Worm (Caenorhabditis elegans) whole organism, L4 larva: ENCODE data around the gene rab-19.

Experiments used
- D1046.2 ChIP-seq: fragments of 200-800 bp; sonication (Bioruptor generic); IDR thresholded peaks from 2 replicates; pipeline ENCODE4 v1.3.6; 2022; ENCODE audit warnings: missing genetic modification characterization, missing compliant biosample characterization
- F10B5.3 ChIP-seq: sonication (generic microtip); optimal IDR thresholded peaks from 2 replicates; lab custom pipeline; 2016; ENCODE audit warnings: mild to moderate bottlenecking, missing genetic modification characterization, missing compliant biosample characterization
- F49E8.2 ChIP-seq: sonication (generic microtip); optimal IDR thresholded peaks from 2 replicates; lab custom pipeline; 2016; ENCODE audit warnings: missing compliant biosample characterization, mild to moderate bottlenecking, missing genetic modification characterization, borderline replicate concordance
- Y105C5A.15 ChIP-seq: fragments of 200-800 bp; sonication (Bioruptor generic); IDR thresholded peaks from 2 replicates; pipeline ENCODE4 v1.3.6; 2022; ENCODE audit warnings: missing genetic modification characterization, missing compliant biosample characterization
- Y48G9A.11 ChIP-seq: fragments of 200-800 bp; sonication (Bioruptor generic); IDR thresholded peaks from 2 replicates; pipeline ENCODE4 v1.3.6; 2022; ENCODE audit warnings: missing genetic modification reagents, missing genetic modification characterization, missing compliant biosample characterization
- Y5F2A.4 ChIP-seq: fragments of 200-800 bp; sonication (Bioruptor generic); optimal IDR thresholded peaks from 2 replicates; lab custom pipeline; 2018; ENCODE audit warnings: mild to moderate bottlenecking, missing genetic modification characterization, missing compliant biosample characterization
- aha-1 ChIP-seq: fragments of 150-350 bp; peaks from one replicate; lab custom pipeline; 2014; ENCODE audit warnings: missing biosample characterization, missing genetic modification characterization
- attf-4 ChIP-seq: sonication (generic microtip); optimal IDR thresholded peaks from 3 replicates; lab custom pipeline; 2017; ENCODE audit warnings: missing biosample characterization, missing genetic modification characterization
- ceh-20 ChIP-seq: fragments of 200-800 bp; sonication (Bioruptor generic); IDR thresholded peaks from 2 replicates; pipeline ENCODE4 v1.3.6; 2022; ENCODE audit warnings: missing genetic modification reagents, missing genetic modification characterization, missing compliant biosample characterization
- ceh-28 ChIP-seq: fragments of 150-350 bp; optimal IDR thresholded peaks from 2 replicates; lab custom pipeline; 2014; ENCODE audit warnings: missing biosample characterization, missing genetic modification reagents, missing genetic modification characterization
- ceh-32 ChIP-seq: sonication (generic microtip); optimal IDR thresholded peaks from 2 replicates; lab custom pipeline; 2016; ENCODE audit warnings: mild to moderate bottlenecking, missing genetic modification characterization, missing compliant biosample characterization; ENCODE audit not compliant: poor library complexity
- ceh-44 ChIP-seq: fragments of 200-800 bp; sonication (Bioruptor generic); IDR thresholded peaks from 2 replicates; pipeline ENCODE4 v1.3.6; 2022; ENCODE audit warnings: missing genetic modification reagents, missing genetic modification characterization, missing compliant biosample characterization
- ces-1 ChIP-seq: fragments of 150-350 bp; sonication (generic microtip); optimal IDR thresholded peaks from 4 replicates; lab custom pipeline; 2014; ENCODE audit warnings: missing biosample characterization, missing genetic modification reagents, missing genetic modification characterization
- cey-2 ChIP-seq: sonication (generic microtip); optimal IDR thresholded peaks from 3 replicates; lab custom pipeline; 2017; ENCODE audit warnings: missing genetic modification characterization, mild to moderate bottlenecking, missing compliant biosample characterization, antibody characterized with exemption, borderline replicate concordance; ENCODE audit not compliant: insufficient read depth
- ctbp-1 ChIP-seq: fragments of 200-800 bp; sonication (Bioruptor generic); IDR thresholded peaks from 2 replicates; pipeline ENCODE4 v1.3.6; 2022; ENCODE audit warnings: missing genetic modification reagents, missing genetic modification characterization, missing compliant biosample characterization
- daf-12 ChIP-seq: fragments of 150-350 bp; optimal IDR thresholded peaks from 2 replicates; lab custom pipeline; 2014; ENCODE audit warnings: missing biosample characterization, missing genetic modification reagents, missing genetic modification characterization
- daf-16 ChIP-seq, 3 experiments: sonication (generic microtip); optimal IDR thresholded peaks; 2 replicates each; lab custom pipeline; 2016 to 2017; ENCODE audit warnings: missing genetic modification characterization in 3 of 3, missing genetic modification reagents in 3 of 3, mild to moderate bottlenecking in 2 of 3, missing compliant biosample characterization in 2 of 3, missing biosample characterization in 1 of 3, moderate library complexity in 1 of 3
- daf-19 ChIP-seq: fragments of 200-800 bp; sonication (Bioruptor generic); conservative IDR thresholded peaks from 2 replicates; pipeline ENCODE4 v1.3.6; 2022; ENCODE audit warnings: missing genetic modification characterization, missing compliant biosample characterization
- dmd-6 ChIP-seq: fragments of 200-800 bp; sonication (Bioruptor generic); IDR thresholded peaks from 2 replicates; pipeline ENCODE4 v1.3.6; 2022; ENCODE audit warnings: missing genetic modification reagents, missing genetic modification characterization, missing compliant biosample characterization
- dmd-8 ChIP-seq: fragments of 200-800 bp; sonication (Bioruptor generic); IDR thresholded peaks from 2 replicates; pipeline ENCODE4 v1.3.6; 2022; ENCODE audit warnings: missing genetic modification characterization, missing compliant biosample characterization
- egl-27 ChIP-seq: sonication (generic microtip); optimal IDR thresholded peaks from 3 replicates; lab custom pipeline; 2017; ENCODE audit warnings: missing biosample characterization, missing genetic modification reagents, missing genetic modification characterization
- hlh-30 ChIP-seq: sonication (generic microtip); optimal IDR thresholded peaks from 2 replicates; lab custom pipeline; 2017; ENCODE audit warnings: antibody characterized with exemption, mild to moderate bottlenecking, missing genetic modification characterization, missing compliant biosample characterization; ENCODE audit not compliant: insufficient read depth
- hmg-1.1 ChIP-seq: fragments of 200-800 bp; sonication (Bioruptor generic); IDR thresholded peaks from 2 replicates; pipeline ENCODE4 v1.3.6; 2022; ENCODE audit warnings: missing genetic modification reagents, missing genetic modification characterization, missing compliant biosample characterization
- jun-1 ChIP-seq: fragments of 150-350 bp; optimal IDR thresholded peaks from 2 replicates; lab custom pipeline; 2014; ENCODE audit warnings: missing biosample characterization, missing genetic modification reagents, missing genetic modification characterization
- lin-29 ChIP-seq: fragments of 200-800 bp; sonication (Bioruptor generic); IDR thresholded peaks from 2 replicates; pipeline ENCODE4 v1.3.6; 2022; ENCODE audit warnings: missing genetic modification reagents, missing genetic modification characterization, missing compliant biosample characterization
- lin-38 ChIP-seq: fragments of 200-800 bp; sonication (Bioruptor generic); IDR thresholded peaks from 2 replicates; pipeline ENCODE4 v1.3.6; 2022; ENCODE audit warnings: missing genetic modification reagents, missing genetic modification characterization, missing compliant biosample characterization
- lin-39 ChIP-seq: fragments of 150-350 bp; optimal IDR thresholded peaks from 2 replicates; lab custom pipeline; 2014; ENCODE audit warnings: missing biosample characterization, missing genetic modification reagents, missing genetic modification characterization
- lir-3 ChIP-seq: sonication (generic microtip); optimal IDR thresholded peaks from 2 replicates; lab custom pipeline; 2016; ENCODE audit warnings: mild to moderate bottlenecking, missing genetic modification characterization, missing compliant biosample characterization
- mes-2 ChIP-seq: sonication (generic microtip); optimal IDR thresholded peaks from 2 replicates; lab custom pipeline; 2016; ENCODE audit warnings: missing genotype, mild to moderate bottlenecking, missing genetic modification characterization, missing compliant biosample characterization; ENCODE audit not compliant: poor library complexity, severe bottlenecking
- mxl-3 ChIP-seq: fragments of 200-800 bp; sonication (Bioruptor generic); optimal IDR thresholded peaks from 2 replicates; lab custom pipeline; 2018; ENCODE audit warnings: mild to moderate bottlenecking, missing genetic modification characterization, missing compliant biosample characterization
- nhr-10 ChIP-seq: fragments of 150-350 bp; optimal IDR thresholded peaks from 2 replicates; lab custom pipeline; 2014; ENCODE audit warnings: missing biosample characterization, missing genetic modification characterization
- nhr-102 ChIP-seq: sonication (generic microtip); optimal IDR thresholded peaks from 2 replicates; lab custom pipeline; 2016; ENCODE audit warnings: mild to moderate bottlenecking, missing genetic modification characterization, moderate library complexity, missing compliant biosample characterization
- nhr-11 ChIP-seq: fragments of 150-350 bp; optimal IDR thresholded peaks from 2 replicates; lab custom pipeline; 2014; ENCODE audit warnings: missing biosample characterization, missing genetic modification characterization
- nhr-25 ChIP-seq: sonication (generic microtip); optimal IDR thresholded peaks from 2 replicates; lab custom pipeline; 2017; ENCODE audit warnings: missing genetic modification characterization, mild to moderate bottlenecking, missing compliant biosample characterization, antibody characterized with exemption, moderate library complexity, borderline replicate concordance; ENCODE audit not compliant: insufficient read depth
- nhr-41 ChIP-seq: fragments of 200-800 bp; sonication (Bioruptor generic); IDR thresholded peaks from 2 replicates; pipeline ENCODE4 v1.3.6; 2022; ENCODE audit warnings: missing genetic modification reagents, missing genetic modification characterization, missing compliant biosample characterization
- nhr-48 ChIP-seq: sonication (generic microtip); optimal IDR thresholded peaks from 2 replicates; lab custom pipeline; 2016; ENCODE audit warnings: mild to moderate bottlenecking, missing genetic modification characterization, missing compliant biosample characterization
- nhr-77 ChIP-seq: fragments of 150-350 bp; optimal IDR thresholded peaks from 2 replicates; lab custom pipeline; 2014; ENCODE audit warnings: missing biosample characterization, missing genetic modification characterization
- snpc-1.2 ChIP-seq: fragments of 200-800 bp; sonication (Bioruptor generic); IDR thresholded peaks from 2 replicates; pipeline ENCODE4 v1.3.6; 2022; ENCODE audit warnings: missing genetic modification reagents, missing genetic modification characterization, missing compliant biosample characterization
- snpc-4 ChIP-seq: fragments of 150-350 bp; optimal IDR thresholded peaks from 2 replicates; lab custom pipeline; 2014; ENCODE audit warnings: missing biosample characterization, missing genetic modification characterization
- tra-1 ChIP-seq: fragments of 200-800 bp; sonication (Bioruptor generic); IDR thresholded peaks from 2 replicates; pipeline ENCODE4 v1.3.6; 2022; ENCODE audit warnings: missing genetic modification reagents, missing genetic modification characterization, missing compliant biosample characterization
- unc-39 ChIP-seq: sonication (generic microtip); optimal IDR thresholded peaks from 2 replicates; lab custom pipeline; 2017; ENCODE audit warnings: missing biosample characterization, missing genetic modification characterization
- vab-7 ChIP-seq: fragments of 200-800 bp; sonication (Bioruptor generic); IDR thresholded peaks from 2 replicates; pipeline ENCODE4 v1.3.6; 2022; ENCODE audit warnings: missing genetic modification reagents, missing genetic modification characterization, missing compliant biosample characterization
- zag-1 ChIP-seq: fragments of 150-350 bp; optimal IDR thresholded peaks from 2 replicates; lab custom pipeline; 2014; ENCODE audit warnings: missing biosample characterization, missing genetic modification characterization
- zfp-3 ChIP-seq: fragments of 200-800 bp; sonication (Bioruptor generic); conservative IDR thresholded peaks from 2 replicates; pipeline ENCODE4 v1.3.6; 2022; ENCODE audit warnings: missing genetic modification reagents, missing genetic modification characterization, missing compliant biosample characterization
- ztf-11 ChIP-seq: fragments of 150-350 bp; optimal IDR thresholded peaks from 2 replicates; lab custom pipeline; 2014; ENCODE audit warnings: missing biosample characterization, missing genetic modification characterization

The rab-19 gene

DNA sequence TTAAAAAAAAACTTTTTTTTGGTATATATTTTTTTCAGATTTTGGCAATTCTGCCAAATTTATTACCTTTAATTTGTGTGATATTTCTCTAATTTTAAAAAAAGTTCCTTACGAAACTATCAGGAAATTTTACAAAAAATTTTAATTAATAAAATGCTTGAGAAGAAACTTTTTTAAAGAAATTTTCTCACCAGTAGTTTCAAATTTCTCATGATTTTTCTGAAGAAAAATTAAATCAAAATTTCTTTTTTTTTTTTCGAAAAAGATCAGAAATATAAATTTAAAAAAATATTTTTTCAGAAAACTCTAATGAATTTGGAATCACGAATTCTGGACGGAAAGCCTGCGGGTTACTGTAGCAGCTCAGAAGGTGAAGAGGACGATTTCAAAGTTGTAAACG, 6.5 kb downstream of the rab-19 start, which contains the start of gene mau-8:
Gene mau-8 (plus strand): TSS at position 301 of the 400 bp plus-strand sequence.
- TF ChIP-seq lin-29 (no peak), snpc-4 (tag; lab: Kevin White, UChicago) (no peak), nhr-102 (tag; lab: Kevin White, UChicago) (no peak), ctbp-1 (GFP tag; lab: Robert Waterston, UW) (no peak), nhr-10 (no peak)

DNA sequence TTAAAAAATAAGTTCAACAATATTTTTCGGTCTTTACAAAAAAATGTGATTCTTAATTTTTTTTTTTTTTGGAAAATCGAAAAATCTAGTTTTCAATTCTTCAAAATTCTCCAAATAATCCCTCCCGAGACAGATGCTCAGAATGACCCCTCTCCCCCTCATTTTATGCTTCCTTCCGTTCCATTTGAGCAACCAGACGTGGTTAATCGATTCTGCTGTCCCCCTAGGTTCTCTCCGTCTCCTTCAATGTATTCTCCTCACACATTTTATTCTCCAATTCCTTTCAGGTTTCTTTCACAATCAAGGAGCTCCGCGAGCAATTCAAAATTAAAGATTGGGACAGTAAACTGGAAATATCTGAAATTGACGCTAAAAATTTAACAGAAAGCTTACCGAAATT, 9.3 kb downstream of the rab-19 start:
- no peak for TF ChIP-seq daf-12 (tag; lab: Kevin White, UChicago)
- TF ChIP-seq D1046.2 (GFP tag; lab: Robert Waterston, UW), result no peak
- no peak for TF ChIP-seq hmg-1.1 (GFP tag; lab: Robert Waterston, UW)
- TF ChIP-seq egl-27, result no peak
- TF ChIP-seq Y5F2A.4 (GFP tag; lab: Kevin White, UChicago), result no peak
- TF ChIP-seq dmd-6 (GFP tag; lab: Robert Waterston, UW), result no peak
- TF ChIP-seq lir-3, result no peak
- TF ChIP-seq mes-2 (tag; lab: Kevin White, UChicago), result no peak
- TF ChIP-seq snpc-1.2, result no peak
- TF ChIP-seq lin-39 (tag; lab: Kevin White, UChicago), result no peak
- TF ChIP-seq dmd-8 (GFP tag; lab: Robert Waterston, UW), result no peak
- TF ChIP-seq Y105C5A.15 (GFP tag; lab: Robert Waterston, UW), result no peak
- TF ChIP-seq ceh-28 (tag; lab: Kevin White, UChicago), result no peak
- TF ChIP-seq aha-1 (tag; lab: Kevin White, UChicago), result no peak
- no peak for TF ChIP-seq daf-19
- no peak for TF ChIP-seq zag-1 (tag; lab: Kevin White, UChicago)
- TF ChIP-seq unc-39 (tag; lab: Kevin White, UChicago), result no peak

DNA sequence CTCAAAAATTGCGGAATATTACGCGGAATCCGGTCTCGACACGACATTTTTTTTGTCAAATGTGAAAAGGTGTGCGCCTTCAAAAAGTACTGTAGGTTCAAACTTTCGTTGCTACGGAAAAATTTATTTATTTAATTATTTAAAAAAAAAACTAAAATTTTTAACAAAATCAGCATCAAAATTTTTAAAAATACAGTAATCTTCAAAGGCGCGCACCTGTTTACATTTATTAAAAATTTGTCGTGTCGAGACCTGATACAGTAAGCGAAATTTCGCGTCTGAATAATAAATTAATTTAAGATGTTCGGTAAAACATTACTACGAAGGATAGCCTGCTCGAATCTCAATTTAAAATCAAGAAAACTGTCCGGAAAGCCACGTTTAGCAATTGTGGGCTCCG, 12.5 kb downstream of the rab-19 start, which contains the start of gene Y62E10A.6:
Gene Y62E10A.6 (plus strand): TSS at position 301 of the 400 bp plus-strand sequence.
- 0 out of 2 replicates have a peak, but pooled peaks have one; percentile 20 for TF ChIP-seq Y48G9A.11 (GFP tag; lab: Robert Waterston, UW)
- TF ChIP-seq mxl-3 (GFP tag; lab: Kevin White, UChicago), result no peak
- TF ChIP-seq ceh-32, result no peak
- TF ChIP-seq lin-38 (GFP tag; lab: Robert Waterston, UW), result 0 out of 2 replicates have a peak, but pooled peaks have one; percentile 13
- TF ChIP-seq ceh-44 (GFP tag; lab: Robert Waterston, UW), result no peak
- TF ChIP-seq nhr-77 (tag; lab: Kevin White, UChicago), result no peak
- no peak for TF ChIP-seq nhr-41 (GFP tag; lab: Robert Waterston, UW)

DNA sequence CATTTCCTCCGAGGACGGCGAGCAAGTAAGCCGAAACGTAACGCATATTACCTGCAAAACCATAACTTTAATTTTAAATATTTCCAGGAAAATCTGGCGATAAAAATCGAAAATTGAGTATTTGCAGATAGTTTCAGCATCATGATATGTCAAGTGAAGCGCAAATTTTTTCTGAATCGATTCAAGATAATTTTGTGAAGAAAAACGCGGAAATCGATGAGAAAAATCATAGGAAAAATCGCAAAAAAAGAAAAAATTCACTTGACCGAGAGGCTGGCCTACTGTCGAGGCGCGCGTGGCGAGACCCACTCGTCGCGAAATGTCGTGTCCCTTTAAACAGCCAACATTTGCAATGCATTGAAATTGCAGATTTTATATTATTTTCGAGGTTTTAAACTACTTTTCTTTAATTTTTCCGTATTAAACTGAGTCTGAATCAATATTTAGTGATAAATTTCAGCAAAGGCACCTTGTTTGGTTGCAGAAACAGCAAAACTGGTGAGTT, 13.9 kb downstream of the rab-19 start, which contains the start of the genes rla-2, popl-7 and Y62E10A.24:
Gene rla-2 (minus strand): TSS at position 51 of the 505 bp plus-strand sequence.
Gene popl-7 (plus strand): TSS at position 455 of the 505 bp plus-strand sequence.
Gene Y62E10A.24 (plus strand): TSS at position 476 of the 505 bp plus-strand sequence.
- no peak for TF ChIP-seq daf-16 (GFP tag; optimal IDR thresholded peaks at IDR 0.05; lab: Kevin White, UChicago)
- no peak for TF ChIP-seq daf-16 (tag; optimal IDR thresholded peaks at IDR 0.05; lab: Kevin White, UChicago)
- no peak for TF ChIP-seq tra-1
- TF ChIP-seq ztf-11, result no peak
- no peak for TF ChIP-seq daf-19
- no peak for TF ChIP-seq zfp-3 (GFP tag; lab: Robert Waterston, UW)
- no peak for TF ChIP-seq D1046.2 (GFP tag; lab: Robert Waterston, UW)
- TF ChIP-seq nhr-11 (tag; lab: Kevin White, UChicago), result no peak
- TF ChIP-seq nhr-25 (tag; lab: Kevin White, UChicago), result no peak
- no peak for TF ChIP-seq F10B5.3
- no peak for TF ChIP-seq attf-4 (tag; lab: Kevin White, UChicago)
- no peak for TF ChIP-seq dmd-8 (GFP tag; lab: Robert Waterston, UW)
- TF ChIP-seq hlh-30 (tag; lab: Kevin White, UChicago), result peak; percentile 28
- TF ChIP-seq jun-1 (tag; lab: Kevin White, UChicago), result no peak
- no peak for TF ChIP-seq ceh-20 (GFP tag; lab: Robert Waterston, UW)
- no peak for TF ChIP-seq vab-7
- no peak for TF ChIP-seq ces-1 (GFP tag; lab: Kevin White, UChicago)
- no peak for TF ChIP-seq nhr-48
- no peak for TF ChIP-seq F49E8.2 (tag; lab: Kevin White, UChicago)
- TF ChIP-seq mes-2 (tag; lab: Kevin White, UChicago), result peak; percentile 58
- TF ChIP-seq cey-2 (tag; lab: Kevin White, UChicago), result no peak
